Worm (Caenorhabditis elegans): ENCODE measurements around the gene tlk-1.

DNA sequence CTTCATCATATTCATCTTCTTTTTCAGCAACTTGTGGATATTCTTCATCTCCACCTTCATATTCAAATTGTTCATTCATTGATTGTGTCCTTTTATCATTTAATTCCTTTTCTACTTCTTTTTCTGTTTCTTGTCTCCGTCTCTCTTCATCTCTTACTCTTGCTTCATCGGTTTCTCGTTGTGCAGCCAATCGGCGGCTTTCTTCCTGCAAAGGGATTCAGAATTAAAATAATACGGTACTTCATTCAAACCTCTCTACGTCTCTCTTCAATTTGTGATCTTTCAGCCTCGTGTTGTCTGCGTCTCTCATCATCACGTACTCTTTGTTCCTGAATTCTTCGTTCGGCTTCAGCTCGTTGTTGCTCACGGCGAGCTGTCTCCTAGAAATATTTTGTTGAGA, 41.0 kb downstream of the tlk-1 start:
- TF ChIP-seq lsy-12 (tag; optimal IDR thresholded peaks at IDR 0.05) (no peak), ama-1 (optimal IDR thresholded peaks at IDR 0.05) (no peak), egl-27 (tag; optimal IDR thresholded peaks at IDR 0.05) (no peak)

All from whole organism, L3 larva.